Worm (Caenorhabditis elegans) whole organism, L3 larva: ENCODE measurements around the gene F11A5.18.

Experiments
- R02D3.7 ChIP-seq: fragments of 150-350 bp; optimal IDR thresholded peaks from 2 replicates; lab custom pipeline; 2014; ENCODE audit warnings: missing biosample characterization, missing genetic modification characterization
- elt-2 ChIP-seq: sonication (generic microtip); optimal IDR thresholded peaks from 2 replicates; lab custom pipeline; 2016; ENCODE audit warnings: missing genetic modification reagents, mild to moderate bottlenecking, missing genetic modification characterization, missing compliant biosample characterization
- lin-39 ChIP-seq: fragments of 150-350 bp; optimal IDR thresholded peaks from 2 replicates; lab custom pipeline; 2018; ENCODE audit warnings: missing biosample characterization, missing genetic modification reagents, missing genetic modification characterization
- nhr-237 ChIP-seq: fragments of 150-350 bp; optimal IDR thresholded peaks from 2 replicates; lab custom pipeline; 2014; ENCODE audit warnings: missing biosample characterization, missing genetic modification characterization
- snpc-4 ChIP-seq: fragments of 150-350 bp; optimal IDR thresholded peaks from 2 replicates; lab custom pipeline; 2014; ENCODE audit warnings: missing biosample characterization, missing genetic modification characterization
- unc-62 ChIP-seq: fragments of 150-350 bp; sonication (generic microtip); optimal IDR thresholded peaks from 4 replicates; lab custom pipeline; 2014; ENCODE audit warnings: missing biosample characterization, missing genetic modification reagents, missing genetic modification characterization
- ztf-4 ChIP-seq: fragments of 150-350 bp; optimal IDR thresholded peaks from 2 replicates; lab custom pipeline; 2014; ENCODE audit warnings: missing biosample characterization, missing genetic modification characterization

DNA sequence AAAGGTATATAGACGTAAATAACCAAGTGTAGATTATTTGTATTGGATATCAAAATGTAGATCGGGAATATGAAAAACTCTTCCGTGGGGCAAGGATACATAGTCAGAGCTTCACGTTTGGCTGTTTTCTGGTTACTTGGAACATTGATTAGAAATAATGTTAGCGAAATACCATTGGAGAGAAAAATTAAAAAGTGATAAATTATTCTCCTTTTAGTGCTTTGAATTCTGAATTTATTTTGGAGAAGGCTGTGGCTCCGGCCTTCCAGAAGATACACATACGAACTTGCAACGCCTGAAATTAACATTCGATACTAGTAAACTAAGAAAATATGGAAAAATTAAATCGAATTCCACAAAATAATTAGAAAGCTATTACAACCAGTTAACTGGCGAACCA, 32.9 kb downstream of the F11A5.18 start, which contains the start of gene srh-98:
- no peak for TF ChIP-seq elt-2 (tag; lab: Kevin White, UChicago)
- TF ChIP-seq ztf-4 (tag; lab: Kevin White, UChicago) = no peak
- no peak for TF ChIP-seq snpc-4
- TF ChIP-seq unc-62 (GFP tag; lab: Kevin White, UChicago) = no peak
- no peak for TF ChIP-seq nhr-237 (tag; lab: Kevin White, UChicago)
- TF ChIP-seq lin-39 (tag; lab: Kevin White, UChicago) = no peak
- no peak for TF ChIP-seq R02D3.7 (tag; lab: Kevin White, UChicago)
